Fruit fly (Drosophila melanogaster) whole organism, adult: ENCODE measurements around the gene sowi.

Experiments used
- CG11617 ChIP-seq: fragments of 200-800 bp; sonication (Bioruptor generic); optimal IDR thresholded peaks from 2 replicates; lab custom pipeline; 2017; ENCODE audit warnings: mild to moderate bottlenecking, missing biosample characterization, missing genetic modification reagents, missing genetic modification characterization
- CG12768 ChIP-seq: fragments of 200-800 bp; sonication (Bioruptor generic); optimal IDR thresholded peaks from 2 replicates; lab custom pipeline; 2017; ENCODE audit warnings: missing biosample characterization, missing genetic modification characterization, mild to moderate bottlenecking, moderate library complexity, missing genetic modification reagents
- CG14711 ChIP-seq: fragments of 200-800 bp; sonication (Bioruptor generic); optimal IDR thresholded peaks from 2 replicates; lab custom pipeline; 2018; ENCODE audit warnings: missing biosample characterization, mild to moderate bottlenecking, missing genetic modification characterization, moderate library complexity
- CG1620 ChIP-seq: fragments of 200-800 bp; sonication (Bioruptor generic); optimal IDR thresholded peaks from 2 replicates; lab custom pipeline; 2016; ENCODE audit warnings: missing biosample characterization, missing genetic modification characterization
- CG33017 ChIP-seq: fragments of 200-800 bp; sonication (Bioruptor generic); optimal IDR thresholded peaks from 2 replicates; lab custom pipeline; 2018; ENCODE audit warnings: missing biosample characterization, mild to moderate bottlenecking, missing genetic modification characterization, moderate library complexity
- CG5204 ChIP-seq: fragments of 200-800 bp; sonication (Bioruptor generic); optimal IDR thresholded peaks from 2 replicates; lab custom pipeline; 2016; ENCODE audit warnings: missing biosample characterization, missing genetic modification characterization
- CG7045 ChIP-seq: fragments of 200-800 bp; sonication (Bioruptor generic); optimal IDR thresholded peaks from 2 replicates; lab custom pipeline; 2017; ENCODE audit warnings: missing biosample characterization, mild to moderate bottlenecking, missing genetic modification characterization
- CG7101 ChIP-seq: fragments of 200-800 bp; sonication (Bioruptor generic); optimal IDR thresholded peaks from 2 replicates; lab custom pipeline; 2018; ENCODE audit warnings: missing biosample characterization, mild to moderate bottlenecking, missing genetic modification characterization, moderate library complexity
- Clk ChIP-seq: fragments of 200-800 bp; sonication (Bioruptor generic); optimal IDR thresholded peaks from 2 replicates; lab custom pipeline; 2017; ENCODE audit warnings: missing biosample characterization, missing genetic modification characterization
- Crg-1 ChIP-seq: fragments of 200-800 bp; sonication (Bioruptor generic); optimal IDR thresholded peaks from 2 replicates; lab custom pipeline; 2016; ENCODE audit warnings: missing biosample characterization, missing genetic modification characterization
- Hr96 ChIP-seq: fragments of 200-800 bp; sonication (Bioruptor generic); optimal IDR thresholded peaks from 2 replicates; lab custom pipeline; 2016; ENCODE audit warnings: missing biosample characterization, missing genetic modification characterization
- Mnt ChIP-seq: fragments of 200-800 bp; sonication (Bioruptor generic); optimal IDR thresholded peaks from 2 replicates; lab custom pipeline; 2016; ENCODE audit warnings: missing biosample characterization, mild to moderate bottlenecking, missing genetic modification characterization
- bab1 ChIP-seq: fragments of 200-800 bp; sonication (Bioruptor generic); optimal IDR thresholded peaks from 3 replicates; lab custom pipeline; 2019; ENCODE audit warnings: missing biosample characterization, mild to moderate bottlenecking, missing genetic modification characterization, moderate library complexity
- cic ChIP-seq: fragments of 200-800 bp; sonication (Bioruptor generic); optimal IDR thresholded peaks from 2 replicates; lab custom pipeline; 2017; ENCODE audit warnings: missing biosample characterization, mild to moderate bottlenecking, missing genetic modification characterization, moderate library complexity
- cnc ChIP-seq, 2 experiments: fragments of >200 bp; optimal IDR thresholded peaks; 2 replicates each; lab custom pipeline; 2017
- kay ChIP-seq: fragments of 200-800 bp; sonication (Bioruptor generic); peaks from one replicate; lab custom pipeline; 2016; ENCODE audit warnings: missing biosample characterization, missing genetic modification characterization, borderline replicate concordance
- ovo ChIP-seq: fragments of 200-800 bp; sonication (Bioruptor generic); optimal IDR thresholded peaks from 2 replicates; lab custom pipeline; 2016; ENCODE audit warnings: missing biosample characterization, missing genetic modification characterization
- pad ChIP-seq: fragments of 200-800 bp; sonication (Bioruptor generic); optimal IDR thresholded peaks from 3 replicates; lab custom pipeline; 2017; ENCODE audit warnings: missing biosample characterization, missing genetic modification characterization, mild to moderate bottlenecking, moderate library complexity, missing genetic modification reagents
- tj ChIP-seq: fragments of 200-800 bp; sonication (Bioruptor generic); optimal IDR thresholded peaks from 3 replicates; lab custom pipeline; 2017; ENCODE audit warnings: missing biosample characterization, mild to moderate bottlenecking, missing genetic modification characterization, moderate library complexity
- toe ChIP-seq: fragments of 200-800 bp; sonication (Bioruptor generic); optimal IDR thresholded peaks from 2 replicates; lab custom pipeline; 2016; ENCODE audit warnings: missing biosample characterization, missing genetic modification characterization

Gene sowi

dm6 chr3R:6664371-6665116 lies 36.8 kb upstream of the sowi start:
- no peak for TF ChIP-seq tj (GFP tag; lab: Kevin White, UChicago)
- no peak for TF ChIP-seq bab1
- TF ChIP-seq Mnt (GFP tag; lab: Kevin White, UChicago) = no peak
- TF ChIP-seq toe (GFP tag; lab: Kevin White, UChicago) = no peak
- TF ChIP-seq CG14711 = no peak
- no peak for TF ChIP-seq pad (GFP tag; lab: Kevin White, UChicago)
- no peak for TF ChIP-seq CG5204 (GFP tag; lab: Kevin White, UChicago)
- no peak for TF ChIP-seq CG7101
- TF ChIP-seq Hr96 (GFP tag; lab: Kevin White, UChicago) = no peak
- no peak for TF ChIP-seq Clk
- no peak for TF ChIP-seq CG12768 (GFP tag; lab: Kevin White, UChicago)
- TF ChIP-seq CG7045 (GFP tag; lab: Kevin White, UChicago) = no peak
- TF ChIP-seq CG11617 (GFP tag; lab: Kevin White, UChicago) = no peak
- no peak for TF ChIP-seq ovo (GFP tag; lab: Kevin White, UChicago)
- no peak for TF ChIP-seq CG33017 (tag; lab: Kevin White, UChicago)
- TF ChIP-seq CG1620 (GFP tag; lab: Kevin White, UChicago) = no peak
- TF ChIP-seq cic = no peak
- TF ChIP-seq Crg-1 = no peak
- TF ChIP-seq cnc (optimal IDR thresholded peaks at IDR 0.05; lab: Kevin White, UChicago) = no peak

DNA sequence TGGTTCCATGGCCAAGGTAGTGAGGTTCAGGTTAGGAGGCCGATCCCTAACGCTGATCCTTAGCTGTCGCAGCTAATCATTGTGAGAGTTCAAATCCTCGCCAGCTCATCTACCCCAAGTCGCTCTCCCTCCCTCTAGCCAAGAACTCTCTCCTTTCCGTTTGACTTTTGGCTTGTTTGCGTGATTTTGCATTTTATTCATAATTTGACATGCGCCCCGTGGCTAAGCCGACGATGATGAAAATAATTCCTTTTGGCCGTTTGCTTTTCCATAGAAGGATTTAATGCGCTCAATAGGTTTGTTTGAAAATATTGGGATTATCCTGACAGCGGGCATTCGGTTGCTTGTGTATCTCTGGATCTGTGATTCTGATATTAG lies 35.6 kb upstream of the sowi start:
- TF ChIP-seq CG1620 (GFP tag; lab: Kevin White, UChicago) = no peak
- TF ChIP-seq CG7045 (GFP tag; lab: Kevin White, UChicago) = no peak
- TF ChIP-seq tj (GFP tag; lab: Kevin White, UChicago) = no peak
- no peak for TF ChIP-seq kay (GFP tag; lab: Kevin White, UChicago)
- TF ChIP-seq CG11617 (GFP tag; lab: Kevin White, UChicago) = no peak
- TF ChIP-seq toe (GFP tag; lab: Kevin White, UChicago) = no peak
- no peak for TF ChIP-seq cic
- no peak for TF ChIP-seq Clk
- TF ChIP-seq CG7101 = no peak
- TF ChIP-seq bab1 = no peak
- TF ChIP-seq pad (GFP tag; lab: Kevin White, UChicago) = no peak
- TF ChIP-seq CG14711 = no peak
- TF ChIP-seq CG12768 (GFP tag; lab: Kevin White, UChicago) = no peak
- no peak for TF ChIP-seq ovo (GFP tag; lab: Kevin White, UChicago)
- no peak for TF ChIP-seq cnc (optimal IDR thresholded peaks at IDR 0.05; lab: Kevin White, UChicago)
- TF ChIP-seq CG33017 (tag; lab: Kevin White, UChicago) = no peak
- TF ChIP-seq Hr96 (GFP tag; lab: Kevin White, UChicago) = no peak
- no peak for TF ChIP-seq Mnt (GFP tag; lab: Kevin White, UChicago)
- TF ChIP-seq CG5204 (GFP tag; lab: Kevin White, UChicago) = no peak
- no peak for TF ChIP-seq Crg-1

dm6 chr3R:6662613-6663288 lies 35.1 kb upstream of the sowi start:
- no peak for TF ChIP-seq Hr96 (GFP tag; lab: Kevin White, UChicago)
- TF ChIP-seq tj (GFP tag; lab: Kevin White, UChicago) = no peak
- no peak for TF ChIP-seq CG11617 (GFP tag; lab: Kevin White, UChicago)
- no peak for TF ChIP-seq toe (GFP tag; lab: Kevin White, UChicago)

DNA sequence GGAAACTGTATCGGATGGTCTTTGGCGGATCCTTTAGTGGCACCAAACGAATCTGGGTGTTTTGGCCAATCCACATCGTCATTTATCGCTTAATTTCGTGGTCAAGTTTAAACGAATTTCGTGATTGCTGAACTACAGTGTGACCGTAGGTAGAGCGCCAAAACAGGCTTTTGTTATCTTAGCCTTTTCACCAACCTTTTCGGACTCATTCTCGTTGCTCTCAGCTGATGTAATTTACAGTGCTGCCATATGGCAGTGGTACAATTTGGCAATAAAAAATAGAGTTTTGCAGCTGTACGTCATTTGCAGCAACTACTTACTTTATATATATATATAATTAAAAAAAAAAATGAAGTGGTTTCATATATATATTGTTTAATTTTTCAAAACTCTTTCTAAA lies 32.2 kb upstream of the sowi start, which contains the start of gene agt:
Gene agt (minus strand): TSS at position 160 of the 400 bp plus-strand sequence.
- TF ChIP-seq CG14711 (peak; percentile 36), ovo (GFP tag; lab: Kevin White, UChicago) (no peak)

DNA sequence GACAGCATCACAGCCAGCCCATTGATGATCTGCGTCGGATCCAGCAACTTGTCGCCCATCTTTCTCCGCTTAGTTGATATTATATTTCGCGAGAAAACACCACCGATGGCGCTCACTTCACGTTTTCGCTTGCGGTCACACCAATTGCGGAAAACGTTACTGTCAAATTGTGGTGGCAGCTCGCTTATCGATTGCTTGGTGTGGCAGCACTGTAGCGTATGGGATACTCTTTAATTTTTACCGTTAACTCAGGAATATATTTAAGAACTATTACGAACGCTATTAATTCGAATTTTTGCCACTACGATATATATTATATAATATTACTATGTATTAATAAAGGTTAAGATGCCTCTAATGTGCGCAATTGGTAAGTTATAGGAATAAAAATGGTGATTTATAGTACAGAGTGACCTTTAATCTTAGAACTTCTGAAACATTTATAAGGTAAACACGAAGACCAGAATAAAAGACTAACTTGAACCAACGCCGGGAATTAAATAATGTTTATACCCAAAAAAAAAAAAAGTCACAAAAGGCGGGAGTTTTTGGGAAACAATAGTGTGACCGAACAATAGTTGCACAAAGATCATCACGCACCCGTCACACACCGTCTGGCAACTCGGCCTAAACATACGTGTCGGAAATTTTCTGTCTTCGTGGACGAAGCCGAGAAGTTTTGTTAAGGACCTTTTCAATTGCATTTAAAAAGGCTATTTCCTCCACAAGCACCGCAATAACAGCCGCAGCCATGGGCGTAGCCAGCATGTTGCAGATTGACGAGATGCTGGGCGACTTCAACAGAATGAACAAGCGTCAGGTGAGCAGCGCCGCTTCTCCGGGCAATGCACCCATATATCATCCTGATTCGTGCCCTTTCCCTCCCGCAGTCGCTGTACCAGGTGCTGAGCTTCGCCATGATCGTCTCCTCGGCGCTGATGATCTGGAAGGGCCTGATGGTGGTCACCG lies 29.9 kb upstream of the sowi start, which contains the start of the genes CG1307 and twr:
Gene CG1307 (minus strand): TSS at position 165 of the 969 bp plus-strand sequence.
Gene twr (plus strand): TSS at position 605 of the 969 bp plus-strand sequence.
- TF ChIP-seq Clk = no peak
- TF ChIP-seq CG11617 (GFP tag; lab: Kevin White, UChicago) = peak; percentile 26
- no peak for TF ChIP-seq kay (GFP tag; lab: Kevin White, UChicago)
- no peak for TF ChIP-seq CG7045 (GFP tag; lab: Kevin White, UChicago)
- no peak for TF ChIP-seq CG1620 (GFP tag; lab: Kevin White, UChicago)
- TF ChIP-seq CG14711 = no peak
- no peak for TF ChIP-seq Crg-1
- TF ChIP-seq pad (GFP tag; lab: Kevin White, UChicago) = no peak
- peak; percentile 78 for TF ChIP-seq ovo (GFP tag; lab: Kevin White, UChicago)
- peak; percentile 8 for TF ChIP-seq CG5204 (GFP tag; lab: Kevin White, UChicago)
- TF ChIP-seq tj (GFP tag; lab: Kevin White, UChicago) = no peak
- TF ChIP-seq CG33017 (tag; lab: Kevin White, UChicago) = no peak
- TF ChIP-seq Hr96 (GFP tag; lab: Kevin White, UChicago) = no peak
- no peak for TF ChIP-seq cnc (optimal IDR thresholded peaks at IDR 0.05; lab: Kevin White, UChicago)
- TF ChIP-seq Mnt (GFP tag; lab: Kevin White, UChicago) = no peak
- no peak for TF ChIP-seq CG12768 (GFP tag; lab: Kevin White, UChicago)
- peak; percentile 16 for TF ChIP-seq toe (GFP tag; lab: Kevin White, UChicago)
- TF ChIP-seq cic = no peak
